Worm (Caenorhabditis elegans) whole organism, L3 larva: ENCODE measurements around the gene F02A9.7.

Experiments
- ama-1 ChIP-seq: fragments of 150-350 bp; optimal IDR thresholded peaks from 2 replicates; lab custom pipeline; 2018
- ceh-82 ChIP-seq: fragments of 150-350 bp; optimal IDR thresholded peaks from 2 replicates; lab custom pipeline; 2014; ENCODE audit warnings: missing biosample characterization, missing genetic modification characterization
- elt-1 ChIP-seq: fragments of 150-350 bp; optimal IDR thresholded peaks from 2 replicates; lab custom pipeline; 2014; ENCODE audit warnings: missing biosample characterization, missing genetic modification characterization
- nfya-1 ChIP-seq: sonication (generic microtip); optimal IDR thresholded peaks from 2 replicates; lab custom pipeline; 2017; ENCODE audit warnings: missing genetic modification characterization, mild to moderate bottlenecking, missing compliant biosample characterization, antibody characterized with exemption, moderate library complexity; ENCODE audit not compliant: insufficient read depth
- nhr-11 ChIP-seq: fragments of 150-350 bp; optimal IDR thresholded peaks from 2 replicates; lab custom pipeline; 2014; ENCODE audit warnings: missing biosample characterization, missing genetic modification characterization
- ztf-4 ChIP-seq: fragments of 150-350 bp; optimal IDR thresholded peaks from 2 replicates; lab custom pipeline; 2014; ENCODE audit warnings: missing biosample characterization, missing genetic modification characterization

ce11 chrIII:9109172-9109571, 33.7 kb upstream of the F02A9.7 start, which contains the start of gene cya-1:
- TF ChIP-seq elt-1 (tag; lab: Kevin White, UChicago) (no peak), nhr-11 (tag; lab: Kevin White, UChicago) (no peak), ceh-82 (tag; lab: Kevin White, UChicago) (no peak), ama-1 (lab: Kevin White, UChicago) (no peak), ztf-4 (tag; lab: Kevin White, UChicago) (no peak), nfya-1 (tag; lab: Kevin White, UChicago) (no peak)
